Worm (Caenorhabditis elegans) whole organism, midembryonic: Measurements from ENCODE around the gene Y105C5A.12.

Source experiments
- T22C8.4 ChIP-seq: fragments of 200-800 bp; sonication (Bioruptor generic); IDR thresholded peaks from 2 replicates; pipeline ENCODE4 v1.3.6; 2022; ENCODE audit warnings: missing genetic modification characterization, missing compliant biosample characterization
- cog-1 ChIP-seq: sonication (generic microtip); optimal IDR thresholded peaks from 2 replicates; lab custom pipeline; 2016; ENCODE audit warnings: missing genetic modification characterization, missing compliant biosample characterization
- flt-1 ChIP-seq: fragments of 200-800 bp; sonication (Bioruptor generic); IDR thresholded peaks from 2 replicates; pipeline ENCODE4 v1.3.6; 2022; ENCODE audit warnings: missing genetic modification characterization, missing compliant biosample characterization
- klf-2 ChIP-seq: fragments of 200-800 bp; sonication (Bioruptor generic); conservative IDR thresholded peaks from 2 replicates; pipeline ENCODE4 v1.3.6; 2022; ENCODE audit warnings: missing genetic modification reagents, missing genetic modification characterization, missing compliant biosample characterization
- med-1 ChIP-seq: sonication (generic microtip); optimal IDR thresholded peaks from 2 replicates; lab custom pipeline; 2017; ENCODE audit warnings: missing genetic modification characterization, mild to moderate bottlenecking, missing compliant biosample characterization, antibody characterized with exemption, missing genetic modification reagents; ENCODE audit not compliant: insufficient read depth
- ref-1 ChIP-seq: fragments of 200-800 bp; sonication (Bioruptor generic); conservative IDR thresholded peaks from 2 replicates; pipeline ENCODE4 v1.3.6; 2022; ENCODE audit warnings: missing genetic modification reagents, missing genetic modification characterization, missing compliant biosample characterization
- tab-1 ChIP-seq: fragments of 200-800 bp; sonication (Bioruptor generic); IDR thresholded peaks from 2 replicates; pipeline ENCODE4 v1.3.6; 2022; ENCODE audit warnings: missing genetic modification characterization, missing compliant biosample characterization
- ztf-23 ChIP-seq: fragments of 200-800 bp; sonication (Bioruptor generic); IDR thresholded peaks from 2 replicates; pipeline ENCODE4 v1.3.6; 2022; ENCODE audit warnings: missing genetic modification reagents, missing genetic modification characterization, missing compliant biosample characterization
- ztf-29 ChIP-seq: fragments of 200-800 bp; sonication (Bioruptor generic); IDR thresholded peaks from 2 replicates; pipeline ENCODE4 v1.3.6; 2022; ENCODE audit warnings: missing genetic modification reagents, missing genetic modification characterization, missing compliant biosample characterization

DNA sequence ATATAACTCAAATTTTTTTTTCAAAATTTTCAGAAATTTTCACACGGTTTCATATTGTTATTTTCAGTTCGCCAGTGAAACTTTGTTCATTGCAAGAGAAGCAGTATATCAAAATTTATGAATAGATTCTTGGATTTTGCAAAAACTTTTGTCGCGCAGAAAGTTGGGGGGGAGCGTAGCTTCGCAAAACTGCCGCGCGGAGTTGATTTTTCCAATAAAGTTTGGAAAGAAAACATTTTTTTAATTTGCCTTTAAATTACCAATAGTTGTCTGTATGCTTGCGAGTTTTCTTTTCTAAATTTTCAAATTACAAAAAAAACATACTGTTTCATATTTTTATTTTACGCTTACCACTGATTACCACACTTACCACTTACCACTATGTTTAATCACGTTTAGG lies 44.6 kb upstream of the Y105C5A.12 start:
- TF ChIP-seq flt-1 (GFP tag; lab: Robert Waterston, UW) (no peak), ztf-29 (GFP tag; lab: Robert Waterston, UW) (no peak), med-1 (GFP tag; lab: Kevin White, UChicago) (no peak), tab-1 (GFP tag; lab: Robert Waterston, UW) (no peak), ref-1 (GFP tag; lab: Robert Waterston, UW) (no peak), cog-1 (tag; lab: Kevin White, UChicago) (no peak), klf-2 (no peak), T22C8.4 (no peak), ztf-23 (GFP tag; lab: Robert Waterston, UW) (no peak)
